Fruit fly (Drosophila melanogaster) whole organism, embryonic: Measurements from ENCODE around the gene yellow-e2.

ENCODE experiments used
- CG10274 ChIP-seq: fragments of 200-800 bp; sonication (Bioruptor generic); optimal IDR thresholded peaks from 3 replicates; lab custom pipeline; 2017; ENCODE audit warnings: missing biosample characterization, mild to moderate bottlenecking, missing genetic modification characterization
- CG10462 ChIP-seq: fragments of 200-800 bp; sonication (Bioruptor generic); optimal IDR thresholded peaks from 2 replicates; lab custom pipeline; 2016; ENCODE audit warnings: missing biosample characterization, missing genetic modification characterization
- CG11085 ChIP-seq: fragments of 200-800 bp; sonication (Bioruptor generic); IDR thresholded peaks from 2 replicates; pipeline ENCODE4 v1.3.6; 2022; ENCODE audit warnings: missing biosample characterization, missing genetic modification characterization
- CG2116 ChIP-seq: fragments of 200-800 bp; sonication (Bioruptor generic); optimal IDR thresholded peaks from 3 replicates; lab custom pipeline; 2018; ENCODE audit warnings: missing biosample characterization, mild to moderate bottlenecking, missing genetic modification characterization
- CG2678 ChIP-seq: fragments of 200-800 bp; sonication (Bioruptor generic); optimal IDR thresholded peaks from 3 replicates; lab custom pipeline; 2019; ENCODE audit warnings: missing biosample characterization, mild to moderate bottlenecking, missing genetic modification characterization, moderate library complexity
- CG2712 ChIP-seq: fragments of 200-800 bp; optimal IDR thresholded peaks from 3 replicates; lab custom pipeline; 2019; ENCODE audit warnings: missing biosample characterization, mild to moderate bottlenecking, missing genetic modification characterization, moderate library complexity
- CG30431 ChIP-seq: fragments of 200-800 bp; sonication (Bioruptor generic); optimal IDR thresholded peaks from 2 replicates; lab custom pipeline; 2017; ENCODE audit warnings: missing biosample characterization, missing genetic modification characterization
- CG3281 ChIP-seq: fragments of 200-800 bp; sonication (Bioruptor generic); optimal IDR thresholded peaks from 3 replicates; lab custom pipeline; 2017; ENCODE audit warnings: missing biosample characterization, mild to moderate bottlenecking, missing genetic modification characterization
- CG4360 ChIP-seq: fragments of 200-800 bp; sonication (Bioruptor generic); IDR thresholded peaks from 2 replicates; pipeline ENCODE4 v1.3.6; 2022; ENCODE audit warnings: missing biosample characterization, missing genetic modification characterization
- CG43689 ChIP-seq: fragments of 200-800 bp; sonication (Bioruptor generic); IDR thresholded peaks from 2 replicates; pipeline ENCODE4 v1.3.6; 2022; ENCODE audit warnings: missing biosample characterization, missing genetic modification characterization
- CG5180 ChIP-seq: fragments of 200-800 bp; sonication (Bioruptor generic); optimal IDR thresholded peaks from 3 replicates; lab custom pipeline; 2017; ENCODE audit warnings: missing biosample characterization, missing genetic modification characterization, mild to moderate bottlenecking, moderate library complexity, missing genetic modification reagents
- CG7372 ChIP-seq: fragments of 200-800 bp; sonication (Bioruptor generic); IDR thresholded peaks from 2 replicates; pipeline ENCODE4 v1.3.6; 2022; ENCODE audit warnings: missing biosample characterization, missing genetic modification characterization
- CG8089 ChIP-seq: fragments of 200-800 bp; sonication (Bioruptor generic); optimal IDR thresholded peaks from 3 replicates; lab custom pipeline; 2016; ENCODE audit warnings: missing biosample characterization, missing genetic modification characterization
- CG8359 ChIP-seq: fragments of 200-800 bp; sonication (Bioruptor generic); optimal IDR thresholded peaks from 2 replicates; lab custom pipeline; 2017; ENCODE audit warnings: missing biosample characterization, mild to moderate bottlenecking, missing genetic modification characterization, borderline replicate concordance
- CG9797 ChIP-seq: fragments of 200-800 bp; sonication (Bioruptor generic); optimal IDR thresholded peaks from 3 replicates; lab custom pipeline; 2018; ENCODE audit warnings: missing biosample characterization, mild to moderate bottlenecking, missing genetic modification characterization
- CrebB ChIP-seq: fragments of 200-800 bp; sonication (Bioruptor generic); optimal IDR thresholded peaks from 3 replicates; lab custom pipeline; 2018; ENCODE audit warnings: missing biosample characterization, mild to moderate bottlenecking, missing genetic modification characterization
- E2f1 ChIP-seq: fragments of 200-800 bp; sonication (Bioruptor generic); IDR thresholded peaks from 2 replicates; pipeline ENCODE4 v1.3.6; 2022; ENCODE audit warnings: missing biosample characterization, missing genetic modification characterization
- E2f2 ChIP-seq: fragments of 200-800 bp; sonication (Bioruptor generic); IDR thresholded peaks from 2 replicates; pipeline ENCODE4 v1.3.6; 2022; ENCODE audit warnings: missing biosample characterization, missing genetic modification characterization
- ERR ChIP-seq: fragments of 200-800 bp; sonication (Bioruptor generic); optimal IDR thresholded peaks from 2 replicates; lab custom pipeline; 2016; ENCODE audit warnings: missing biosample characterization, missing genetic modification characterization
- Hmr ChIP-seq: fragments of 200-800 bp; sonication (Bioruptor generic); optimal IDR thresholded peaks from 3 replicates; lab custom pipeline; 2017; ENCODE audit warnings: mild to moderate bottlenecking, missing biosample characterization, missing genetic modification reagents, missing genetic modification characterization
- Mrtf ChIP-seq: fragments of 200-800 bp; sonication (Bioruptor generic); IDR thresholded peaks from 3 replicates; pipeline ENCODE4 v1.3.6; 2022; ENCODE audit warnings: missing biosample characterization, missing genetic modification characterization
- Nf-YC ChIP-seq: fragments of 200-800 bp; optimal IDR thresholded peaks from 3 replicates; lab custom pipeline; 2019; ENCODE audit warnings: missing biosample characterization, mild to moderate bottlenecking, missing genetic modification characterization, moderate library complexity
- NfI ChIP-seq: fragments of 200-800 bp; sonication (Bioruptor generic); optimal IDR thresholded peaks from 3 replicates; lab custom pipeline; 2018; ENCODE audit warnings: missing biosample characterization, mild to moderate bottlenecking, missing genetic modification characterization, moderate library complexity
- Ptx1 ChIP-seq: fragments of 200-800 bp; sonication (Bioruptor generic); IDR thresholded peaks from 2 replicates; pipeline ENCODE4 v1.3.6; 2022; ENCODE audit warnings: missing biosample characterization, missing genetic modification characterization
- Sin3A ChIP-seq: fragments of >200 bp; optimal IDR thresholded peaks from 2 replicates; lab custom pipeline; 2018
- Six4 ChIP-seq: fragments of 200-800 bp; sonication (Bioruptor generic); optimal IDR thresholded peaks from 2 replicates; lab custom pipeline; 2016; ENCODE audit warnings: missing biosample characterization, missing genetic modification characterization
- Sry-β ChIP-seq: fragments of 200-800 bp; sonication (Bioruptor generic); optimal IDR thresholded peaks from 2 replicates; lab custom pipeline; 2018; ENCODE audit warnings: missing biosample characterization, mild to moderate bottlenecking, missing genetic modification characterization, moderate library complexity
- Ssrp ChIP-seq: fragments of 200-800 bp; sonication (Bioruptor generic); optimal IDR thresholded peaks from 2 replicates; lab custom pipeline; 2018; ENCODE audit warnings: missing biosample characterization, mild to moderate bottlenecking, missing genetic modification characterization, moderate library complexity
- Taf1 ChIP-seq: fragments of 200-800 bp; sonication (Bioruptor generic); IDR thresholded peaks from 2 replicates; pipeline ENCODE4 v1.3.6; 2022; ENCODE audit warnings: missing biosample characterization, missing genetic modification characterization
- amos ChIP-seq: fragments of 200-800 bp; sonication (Bioruptor generic); IDR thresholded peaks from 2 replicates; pipeline ENCODE4 v1.3.6; 2022; ENCODE audit warnings: missing biosample characterization, missing genetic modification characterization; ENCODE audit not compliant: partially characterized antibody
- bcd ChIP-seq: fragments of 200-800 bp; sonication (Bioruptor generic); optimal IDR thresholded peaks from 2 replicates; lab custom pipeline; 2017; ENCODE audit warnings: missing biosample characterization, mild to moderate bottlenecking, missing genetic modification characterization
- bowl ChIP-seq: fragments of 200-800 bp; sonication (Bioruptor generic); IDR thresholded peaks from 2 replicates; pipeline ENCODE4 v1.3.6; 2022; ENCODE audit warnings: missing biosample characterization, missing genetic modification characterization
- cg ChIP-seq: fragments of 200-800 bp; sonication (Bioruptor generic); optimal IDR thresholded peaks from 3 replicates; lab custom pipeline; 2019; ENCODE audit warnings: missing biosample characterization, mild to moderate bottlenecking, missing genetic modification characterization, moderate library complexity
- ftz-f1 ChIP-seq: fragments of 200-800 bp; sonication (Bioruptor generic); optimal IDR thresholded peaks from 2 replicates; lab custom pipeline; 2016; ENCODE audit warnings: missing biosample characterization, missing genetic modification characterization
- h ChIP-seq: fragments of >200 bp; optimal IDR thresholded peaks from 2 replicates; lab custom pipeline; 2017
- hth ChIP-seq: fragments of >200 bp; optimal IDR thresholded peaks from 2 replicates; lab custom pipeline; 2017; ENCODE audit warnings: inconsistent platforms
- jumu ChIP-seq: fragments of 200-800 bp; sonication (Bioruptor generic); optimal IDR thresholded peaks from 3 replicates; lab custom pipeline; 2016; ENCODE audit warnings: missing biosample characterization, missing genetic modification characterization
- ken ChIP-seq: fragments of 200-800 bp; sonication (Bioruptor generic); IDR thresholded peaks from 3 replicates; pipeline ENCODE4 v1.3.6; 2022; ENCODE audit warnings: missing biosample characterization, missing genetic modification characterization
- nau ChIP-seq: fragments of 200-800 bp; sonication (Bioruptor generic); optimal IDR thresholded peaks from 3 replicates; lab custom pipeline; 2017; ENCODE audit warnings: missing biosample characterization, mild to moderate bottlenecking, missing genetic modification characterization, missing genetic modification reagents
- onecut ChIP-seq: fragments of 200-800 bp; sonication (Bioruptor generic); IDR thresholded peaks from 2 replicates; pipeline ENCODE4 v1.3.6; 2022; ENCODE audit warnings: missing biosample characterization, missing genetic modification characterization
- p53 ChIP-seq: fragments of 200-800 bp; sonication (Bioruptor generic); optimal IDR thresholded peaks from 2 replicates; lab custom pipeline; 2016; ENCODE audit warnings: missing biosample characterization, missing genetic modification characterization
- pan ChIP-seq, 4 experiments: fragments of >200 bp in 3 of 4; fragments of 200-800 bp in 1 of 4; sonication (Bioruptor generic) in 1 of 4; optimal IDR thresholded peaks in 3 of 4; IDR thresholded peaks in 1 of 4; 2 replicates each; pipeline versions ENCODE4 v1.3.6 to Lab custom; 2017 to 2022; ENCODE audit warnings: missing biosample characterization in 2 of 4, missing genetic modification characterization in 2 of 4, mixed read lengths in 1 of 4
- pita ChIP-seq: fragments of 200-800 bp; sonication (Bioruptor generic); optimal IDR thresholded peaks from 2 replicates; lab custom pipeline; 2017; ENCODE audit warnings: missing biosample characterization, mild to moderate bottlenecking, missing genetic modification characterization
- pum ChIP-seq: fragments of 200-800 bp; sonication (Bioruptor generic); optimal IDR thresholded peaks from 2 replicates; lab custom pipeline; 2016; ENCODE audit warnings: missing biosample characterization, missing genetic modification characterization
- pzg ChIP-seq: fragments of 200-800 bp; sonication (Bioruptor generic); optimal IDR thresholded peaks from 3 replicates; lab custom pipeline; 2018; ENCODE audit warnings: missing biosample characterization, mild to moderate bottlenecking, missing genetic modification characterization, moderate library complexity
- sisA ChIP-seq: fragments of 200-800 bp; sonication (Bioruptor generic); IDR thresholded peaks from 2 replicates; pipeline ENCODE4 v1.3.6; 2022; ENCODE audit warnings: missing biosample characterization, missing genetic modification characterization
- tio ChIP-seq: fragments of 200-800 bp; sonication (Bioruptor generic); optimal IDR thresholded peaks from 2 replicates; lab custom pipeline; 2017; ENCODE audit warnings: missing biosample characterization, missing genetic modification characterization, inconsistent platforms
- trh ChIP-seq: fragments of 200-800 bp; sonication (Bioruptor generic); optimal IDR thresholded peaks from 2 replicates; lab custom pipeline; 2016; ENCODE audit warnings: missing biosample characterization, missing genetic modification characterization
- twi ChIP-seq: fragments of 200-800 bp; optimal IDR thresholded peaks from 2 replicates; lab custom pipeline; 2019; ENCODE audit warnings: missing biosample characterization, mild to moderate bottlenecking, missing genetic modification characterization, moderate library complexity
- unpg ChIP-seq: fragments of 200-800 bp; sonication (Bioruptor generic); optimal IDR thresholded peaks from 3 replicates; lab custom pipeline; 2018; ENCODE audit warnings: missing biosample characterization, mild to moderate bottlenecking, missing genetic modification characterization, moderate library complexity
- usp ChIP-seq: fragments of >200 bp; optimal IDR thresholded peaks from 2 replicates; lab custom pipeline; 2017; ENCODE audit warnings: missing biosample characterization, missing genetic modification characterization
- yki ChIP-seq: fragments of >200 bp; optimal IDR thresholded peaks from 3 replicates; lab custom pipeline; 2018
- zen2 ChIP-seq: fragments of 200-800 bp; sonication (Bioruptor generic); IDR thresholded peaks from 3 replicates; pipeline ENCODE4 v1.3.6; 2022; ENCODE audit warnings: missing biosample characterization, missing genetic modification characterization; ENCODE audit not compliant: partially characterized antibody

The yellow-e2 gene

DNA sequence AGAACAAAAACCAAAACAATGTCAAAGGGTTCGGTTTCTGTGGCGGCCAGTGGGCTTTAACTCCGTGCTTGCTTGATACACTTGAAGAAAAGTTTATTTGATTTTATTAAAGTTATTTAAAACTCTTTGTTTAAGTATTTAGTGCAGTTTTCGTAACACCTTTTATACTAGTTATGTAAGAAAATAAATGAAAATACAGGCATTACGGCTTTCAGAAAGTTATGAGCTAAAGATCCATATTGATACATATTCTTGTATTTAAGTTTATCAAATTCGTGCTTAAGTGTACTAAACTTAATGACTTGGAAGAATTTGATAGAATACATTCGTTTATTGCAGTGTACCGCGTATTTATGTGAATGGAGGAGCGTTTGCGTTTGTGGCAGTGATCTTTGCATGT lies 39.7 kb upstream of the yellow-e2 start (continued):
- TF ChIP-seq CG43689 (GFP tag; lab: Robert Waterston, UW) = no peak
- no peak for TF ChIP-seq CG4360 (GFP tag; lab: Robert Waterston, UW)
- TF ChIP-seq CG11085 (GFP tag; lab: Robert Waterston, UW) = no peak
- TF ChIP-seq Nf-YC (tag; lab: Kevin White, UChicago) = no peak
- no peak for TF ChIP-seq pan (optimal IDR thresholded peaks at IDR 0.05; lab: Kevin White, UChicago)
- TF ChIP-seq pan (GFP tag; optimal IDR thresholded peaks at IDR 0.05 in 1 of 2, IDR thresholded peaks at IDR 0.05 in 1 of 2) = no peak
- no peak for TF ChIP-seq amos (GFP tag; lab: Robert Waterston, UW)
- peak; percentile 77 for TF ChIP-seq CG2712 (tag; lab: Kevin White, UChicago)
- TF ChIP-seq pum (GFP tag; lab: Kevin White, UChicago) = no peak
- no peak for TF ChIP-seq hth (lab: Kevin White, UChicago)
- TF ChIP-seq ken = no peak
- no peak for TF ChIP-seq bowl (GFP tag; lab: Robert Waterston, UW)
- peak; percentile 8 for TF ChIP-seq jumu (GFP tag; lab: Kevin White, UChicago)
- peak; percentile 69 for TF ChIP-seq unpg (GFP tag; lab: Kevin White, UChicago)
- TF ChIP-seq tio (GFP tag; lab: Kevin White, UChicago) = peak; percentile 43
- TF ChIP-seq yki = no peak
- peak; percentile 43 for TF ChIP-seq NfI (GFP tag; lab: Kevin White, UChicago)
- no peak for TF ChIP-seq cg (GFP tag; lab: Kevin White, UChicago)
- TF ChIP-seq Sin3A (lab: Kevin White, UChicago) = no peak
- no peak for TF ChIP-seq Sry-β (GFP tag; lab: Kevin White, UChicago)
- peak; percentile 6 for TF ChIP-seq Six4 (GFP tag; lab: Kevin White, UChicago)
- TF ChIP-seq Mrtf (GFP tag; lab: Robert Waterston, UW) = no peak
- TF ChIP-seq CG7372 = no peak
- TF ChIP-seq CG8359 = no peak
- no peak for TF ChIP-seq Hmr
- TF ChIP-seq onecut (GFP tag; lab: Robert Waterston, UW) = no peak
- no peak for TF ChIP-seq ftz-f1 (GFP tag; lab: Kevin White, UChicago)
- no peak for TF ChIP-seq nau
- TF ChIP-seq Taf1 (GFP tag; lab: Robert Waterston, UW) = 0 out of 2 replicates have a peak, but pooled peaks have one; percentile 20
- TF ChIP-seq Ptx1 (GFP tag; lab: Robert Waterston, UW) = peak; percentile 34
- no peak for TF ChIP-seq CrebB (tag; lab: Kevin White, UChicago)
- TF ChIP-seq p53 = no peak
- no peak for TF ChIP-seq CG2116 (GFP tag; lab: Kevin White, UChicago)
- no peak for TF ChIP-seq CG10274 (GFP tag; lab: Kevin White, UChicago)
- TF ChIP-seq CG8089 = no peak
- TF ChIP-seq pita (GFP tag; lab: Kevin White, UChicago) = no peak
- no peak for TF ChIP-seq h
- TF ChIP-seq trh = no peak
- TF ChIP-seq Ssrp (tag; lab: Kevin White, UChicago) = peak; percentile 51
- TF ChIP-seq CG3281 = peak; percentile 5
- TF ChIP-seq usp (GFP tag; lab: Kevin White, UChicago) = no peak
- TF ChIP-seq CG2678 (tag; lab: Kevin White, UChicago) = peak; percentile 71
- TF ChIP-seq pzg (GFP tag; lab: Kevin White, UChicago) = no peak
- TF ChIP-seq CG5180 (GFP tag; lab: Kevin White, UChicago) = no peak
- TF ChIP-seq CG9797 (GFP tag; lab: Kevin White, UChicago) = no peak
- TF ChIP-seq E2f2 = peak; percentile 24; the same call in 1 of the 2 replicates
- TF ChIP-seq CG30431 (GFP tag; lab: Kevin White, UChicago) = no peak
- TF ChIP-seq E2f1 (GFP tag; lab: Robert Waterston, UW) = 0 out of 2 replicates have a peak, but pooled peaks have one; percentile 13
- TF ChIP-seq sisA = no peak
- peak; percentile 23 for TF ChIP-seq twi
- TF ChIP-seq ERR = no peak
- TF ChIP-seq CG10462 (GFP tag; lab: Kevin White, UChicago) = peak; percentile 11
- TF ChIP-seq zen2 (GFP tag; lab: Robert Waterston, UW) = no peak
- TF ChIP-seq bcd (GFP tag; lab: Kevin White, UChicago) = peak; percentile 49
